Worm (Caenorhabditis elegans) whole organism, L1 larva: ENCODE data around the gene math-14.

Experiments
- alr-1 ChIP-seq: fragments of 200-800 bp; sonication (Bioruptor generic); optimal IDR thresholded peaks from 2 replicates; lab custom pipeline; 2018; ENCODE audit warnings: borderline replicate concordance, mild to moderate bottlenecking, missing genetic modification characterization, missing compliant biosample characterization
- blmp-1 ChIP-seq: fragments of 150-350 bp; optimal IDR thresholded peaks from 2 replicates; lab custom pipeline; 2014; ENCODE audit warnings: missing biosample characterization, missing genetic modification characterization
- ceh-63 ChIP-seq: fragments of 200-800 bp; sonication (Bioruptor generic); optimal IDR thresholded peaks from 2 replicates; lab custom pipeline; 2018; ENCODE audit warnings: mild to moderate bottlenecking, missing genetic modification characterization, missing compliant biosample characterization
- ceh-82 ChIP-seq, 3 experiments: fragments of 150-350 bp in 1 of 3; sonication (generic microtip) in 2 of 3; optimal IDR thresholded peaks; 2 replicates each; lab custom pipeline; 2014 to 2017; ENCODE audit warnings: missing biosample characterization in 3 of 3, missing genetic modification characterization in 3 of 3
- ceh-90 ChIP-seq: sonication (generic microtip); optimal IDR thresholded peaks from 2 replicates; lab custom pipeline; 2016; ENCODE audit warnings: missing genetic modification characterization, missing compliant biosample characterization
- dpl-1 ChIP-seq, 3 experiments: fragments of 150-350 bp in 2 of 3; sonication (generic microtip) in 1 of 3; optimal IDR thresholded peaks; 2 replicates each; lab custom pipeline; 2014 to 2017; ENCODE audit warnings: missing biosample characterization in 3 of 3, missing genetic modification characterization in 3 of 3, missing genetic modification reagents in 3 of 3
- efl-1 ChIP-seq, 4 experiments: fragments of 150-350 bp; optimal IDR thresholded peaks in 3 of 4; peaks in 1 of 4; 1 replicate in 1 of 4; 2 replicates in 3 of 4; lab custom pipeline; 2014; ENCODE audit warnings: missing biosample characterization in 2 of 4, missing genetic modification characterization in 2 of 4, missing genetic modification reagents in 2 of 4
- elt-2 ChIP-seq: sonication (generic microtip); optimal IDR thresholded peaks from 2 replicates; lab custom pipeline; 2016; ENCODE audit warnings: missing genetic modification characterization, mild to moderate bottlenecking, inconsistent platforms, missing compliant biosample characterization, missing genetic modification reagents
- elt-3 ChIP-seq, 6 experiments: fragments of 150-350 bp in 1 of 6; sonication (generic microtip); optimal IDR thresholded peaks; 2 replicates each; lab custom pipeline; 2017 to 2018; ENCODE audit warnings: missing biosample characterization in 6 of 6, missing genetic modification characterization in 6 of 6, inconsistent platforms in 1 of 6
- ets-5 ChIP-seq: fragments of 200-800 bp; sonication (Bioruptor generic); IDR thresholded peaks from 2 replicates; pipeline ENCODE4 v1.3.6; 2022; ENCODE audit warnings: missing genetic modification characterization, missing compliant biosample characterization
- fkh-10 ChIP-seq: sonication (generic microtip); optimal IDR thresholded peaks from 2 replicates; lab custom pipeline; 2017; ENCODE audit warnings: missing biosample characterization, missing genetic modification reagents, missing genetic modification characterization
- fkh-4 ChIP-seq: sonication (generic microtip); optimal IDR thresholded peaks from 2 replicates; lab custom pipeline; 2016; ENCODE audit warnings: missing compliant biosample characterization, missing genetic modification characterization, borderline replicate concordance
- fos-1 ChIP-seq: fragments of 150-350 bp; optimal IDR thresholded peaks from 2 replicates; lab custom pipeline; 2014; ENCODE audit warnings: missing biosample characterization, missing genetic modification characterization
- isw-1 ChIP-seq: fragments of 200-800 bp; sonication (Bioruptor generic); IDR thresholded peaks from 2 replicates; pipeline ENCODE4 v1.3.6; 2022; ENCODE audit warnings: missing genetic modification characterization, missing compliant biosample characterization
- jun-1 ChIP-seq: fragments of 150-350 bp; optimal IDR thresholded peaks from 2 replicates; lab custom pipeline; 2014; ENCODE audit warnings: missing biosample characterization, missing genetic modification reagents, missing genetic modification characterization
- lin-13 ChIP-seq: fragments of 150-350 bp; optimal IDR thresholded peaks from 2 replicates; lab custom pipeline; 2014; ENCODE audit warnings: missing biosample characterization, missing genetic modification reagents, missing genetic modification characterization
- lin-15B ChIP-seq: fragments of 150-350 bp; sonication (generic microtip); optimal IDR thresholded peaks from 3 replicates; lab custom pipeline; 2014; ENCODE audit warnings: missing biosample characterization, missing genetic modification characterization
- mdl-1 ChIP-seq, 2 experiments: fragments of 150-350 bp; optimal IDR thresholded peaks; 2 replicates each; lab custom pipeline; 2014 to 2017; ENCODE audit warnings: missing biosample characterization in 2 of 2, missing genetic modification characterization in 2 of 2, inconsistent platforms in 1 of 2
- mef-2 ChIP-seq: fragments of 150-350 bp; optimal IDR thresholded peaks from 2 replicates; lab custom pipeline; 2014; ENCODE audit warnings: missing biosample characterization, missing genetic modification characterization
- nhr-11 ChIP-seq: fragments of 150-350 bp; optimal IDR thresholded peaks from 2 replicates; lab custom pipeline; 2014; ENCODE audit warnings: missing biosample characterization, missing genetic modification characterization
- nhr-12 ChIP-seq: sonication (generic microtip); optimal IDR thresholded peaks from 2 replicates; lab custom pipeline; 2017; ENCODE audit warnings: missing biosample characterization, missing genetic modification characterization
- nhr-20 ChIP-seq: sonication (generic microtip); optimal IDR thresholded peaks from 2 replicates; lab custom pipeline; 2016; ENCODE audit warnings: mild to moderate bottlenecking, missing genetic modification characterization, missing compliant biosample characterization
- nhr-47 ChIP-seq: sonication (generic microtip); optimal IDR thresholded peaks from 2 replicates; lab custom pipeline; 2016; ENCODE audit warnings: mild to moderate bottlenecking, missing genetic modification characterization, moderate library complexity, missing compliant biosample characterization
- nhr-90 ChIP-seq: sonication (generic microtip); optimal IDR thresholded peaks from 2 replicates; lab custom pipeline; 2016; ENCODE audit warnings: mild to moderate bottlenecking, missing genetic modification characterization, missing compliant biosample characterization; ENCODE audit not compliant: poor library complexity
- pqm-1 ChIP-seq: sonication (generic microtip); optimal IDR thresholded peaks from 3 replicates; lab custom pipeline; 2017; ENCODE audit warnings: missing biosample characterization, missing genetic modification characterization
- skn-1 ChIP-seq: fragments of 150-350 bp; optimal IDR thresholded peaks from 2 replicates; lab custom pipeline; 2014; ENCODE audit warnings: missing biosample characterization, missing genetic modification characterization
- swsn-7 ChIP-seq: sonication (generic microtip); optimal IDR thresholded peaks from 2 replicates; lab custom pipeline; 2016; ENCODE audit warnings: missing genetic modification characterization, missing compliant biosample characterization
- tlp-1 ChIP-seq: fragments of 150-350 bp; optimal IDR thresholded peaks from 2 replicates; lab custom pipeline; 2014; ENCODE audit warnings: missing biosample characterization, missing genetic modification characterization
- unc-130 ChIP-seq: fragments of 150-350 bp; optimal IDR thresholded peaks from 2 replicates; lab custom pipeline; 2017; ENCODE audit warnings: missing biosample characterization, missing genetic modification characterization, inconsistent platforms
- unc-62 ChIP-seq: fragments of 150-350 bp; optimal IDR thresholded peaks from 2 replicates; lab custom pipeline; 2014; ENCODE audit warnings: missing biosample characterization, missing genetic modification reagents, missing genetic modification characterization
- unc-86 ChIP-seq: sonication (generic microtip); optimal IDR thresholded peaks from 2 replicates; lab custom pipeline; 2016; ENCODE audit warnings: missing genetic modification characterization, missing compliant biosample characterization
- unc-98 ChIP-seq: fragments of 200-800 bp; sonication (Bioruptor generic); IDR thresholded peaks from 2 replicates; pipeline ENCODE4 v1.3.6; 2022; ENCODE audit warnings: missing genetic modification characterization, missing compliant biosample characterization
- xbp-1 ChIP-seq: sonication (generic microtip); optimal IDR thresholded peaks from 2 replicates; lab custom pipeline; 2016; ENCODE audit warnings: missing genetic modification characterization, missing compliant biosample characterization
- zag-1 ChIP-seq: fragments of 150-350 bp; optimal IDR thresholded peaks from 2 replicates; lab custom pipeline; 2014; ENCODE audit warnings: missing biosample characterization, missing genetic modification characterization
- ztf-11 ChIP-seq, 2 experiments: sonication (generic microtip); optimal IDR thresholded peaks; 2 replicates each; lab custom pipeline; 2016 to 2017; ENCODE audit warnings: missing genetic modification characterization in 2 of 2, missing biosample characterization in 1 of 2, missing compliant biosample characterization in 1 of 2
- ztf-4 ChIP-seq: fragments of 150-350 bp; optimal IDR thresholded peaks from 2 replicates; lab custom pipeline; 2014; ENCODE audit warnings: missing biosample characterization, missing genetic modification characterization

The math-14 gene

ce11 chrII:1864278-1864677 lies 4.9 kb upstream of the math-14 start, which contains the start of gene C16C4.17:
C16C4.17 (plus strand) TSS chrII:1864578.
- TF ChIP-seq nhr-11 (tag; lab: Kevin White, UChicago) (no peak), isw-1 (GFP tag; lab: Robert Waterston, UW) (no peak), fkh-10 (GFP tag; lab: Kevin White, UChicago) (no peak), nhr-20 (no peak), dpl-1 (GFP tag; optimal IDR thresholded peaks at IDR 0.05; lab: Kevin White, UChicago) (no peak), efl-1 (optimal IDR thresholded peaks at IDR 0.05; lab: Kevin White, UChicago) (no peak), efl-1 (GFP tag; optimal IDR thresholded peaks at IDR 0.05 in 1 of 2; lab: Kevin White, UChicago) (peak in 1 of 2 experiments; percentile 32), fos-1 (no peak), skn-1 (tag; lab: Kevin White, UChicago) (no peak)

ce11 chrII:1865683-1866431 lies 3.4 kb upstream of the math-14 start, which contains the start of gene math-15:
math-15 (plus strand) TSS chrII:1866381.
- TF ChIP-seq nhr-20 (no peak), elt-2 (tag; lab: Kevin White, UChicago) (peak; percentile 59), lin-13 (no peak), efl-1 (optimal IDR thresholded peaks at IDR 0.05; lab: Kevin White, UChicago) (no peak), efl-1 (GFP tag; optimal IDR thresholded peaks at IDR 0.05 in 1 of 2; lab: Kevin White, UChicago) (peak in 1 of 2 experiments; percentile 79)

- no peak for TF ChIP-seq ceh-82 (tag; optimal IDR thresholded peaks at IDR 0.05; lab: Kevin White, UChicago)
- peak; percentile 33 for TF ChIP-seq elt-2 (tag; lab: Kevin White, UChicago)
Observed at ce11 chrII:1870875-1871592, 1.8 kb downstream of the math-14 start, which contains the start of gene math-10. math-10 (plus strand) TSS chrII:1871542.

ce11 chrII:1875658-1876057 lies 6.4 kb downstream of the math-14 start, which contains the start of gene math-13:
math-13 (plus strand) TSS chrII:1875958.
- TF ChIP-seq pqm-1 (tag; lab: Kevin White, UChicago) (no peak), jun-1 (no peak), elt-2 (tag; lab: Kevin White, UChicago) (no peak), tlp-1 (tag; lab: Kevin White, UChicago) (no peak), unc-98 (GFP tag; lab: Robert Waterston, UW) (no peak), mef-2 (tag; lab: Kevin White, UChicago) (no peak), blmp-1 (tag; lab: Kevin White, UChicago) (no peak), efl-1 (optimal IDR thresholded peaks at IDR 0.05; lab: Kevin White, UChicago) (no peak), efl-1 (GFP tag; optimal IDR thresholded peaks at IDR 0.05 in 1 of 2; lab: Kevin White, UChicago) (no peak), nhr-12 (tag; lab: Kevin White, UChicago) (no peak), nhr-47 (tag; lab: Kevin White, UChicago) (no peak), zag-1 (tag; lab: Kevin White, UChicago) (no peak), ets-5 (no peak), fkh-4 (tag; lab: Kevin White, UChicago) (no peak), ceh-63 (GFP tag; lab: Kevin White, UChicago) (no peak), unc-130 (no peak), mdl-1 (tag; optimal IDR thresholded peaks at IDR 0.05; lab: Kevin White, UChicago) (no peak), swsn-7 (no peak), alr-1 (tag; lab: Kevin White, UChicago) (no peak)

ce11 chrII:1878663-1879062 lies 9.4 kb downstream of the math-14 start, which contains the start of gene math-16:
math-16 (minus strand) TSS chrII:1878763.
- TF ChIP-seq tlp-1 (tag; lab: Kevin White, UChicago): no peak
- no peak for TF ChIP-seq ceh-90 (tag; lab: Kevin White, UChicago)

ce11 chrII:1882705-1883104 lies 13.5 kb downstream of the math-14 start, which contains the start of gene math-5:
math-5 (minus strand) TSS chrII:1882805.
- TF ChIP-seq ztf-4 (no peak), mdl-1 (tag; optimal IDR thresholded peaks at IDR 0.05; lab: Kevin White, UChicago) (no peak), lin-13 (no peak), xbp-1 (no peak), ztf-11 (tag; optimal IDR thresholded peaks at IDR 0.05; lab: Kevin White, UChicago) (no peak), efl-1 (optimal IDR thresholded peaks at IDR 0.05; lab: Kevin White, UChicago) (no peak), efl-1 (GFP tag; optimal IDR thresholded peaks at IDR 0.05 in 1 of 2; lab: Kevin White, UChicago) (no peak), nhr-90 (no peak), lin-15B (tag; lab: Kevin White, UChicago) (no peak), unc-62 (GFP tag; lab: Kevin White, UChicago) (no peak), jun-1 (no peak), unc-86 (tag; lab: Kevin White, UChicago) (no peak), elt-3 (tag; optimal IDR thresholded peaks at IDR 0.05; lab: Kevin White, UChicago) (no peak)
